Comparison of ENCODE assay signal across 4 worm cellular contexts in genomic region chrX:9081212-9081611, ce11.
TF ChIP-seq lines count a peak whose summit lies in the region.

No protein-coding gene starts in this region.

TF ChIP-seq in whole organism, L1 larva, 84 proteins besides CTCF, POLR2A, EP300 and RAD21:
- TF ChIP-seq lin-14 (GFP tag; optimal IDR thresholded peaks at IDR 0.05; lab: Kevin White, UChicago), result peak; percentile 11
- no peak for TF ChIP-seq mef-2 (tag; optimal IDR thresholded peaks at IDR 0.05; lab: Kevin White, UChicago)
- TF ChIP-seq elt-2 (tag; optimal IDR thresholded peaks at IDR 0.05; lab: Kevin White, UChicago), result peak; percentile 49

TF ChIP-seq in whole organism, L2 larva, 48 proteins besides CTCF, POLR2A, EP300 and RAD21:
- TF ChIP-seq fos-1 (tag; optimal IDR thresholded peaks at IDR 0.05; lab: Kevin White, UChicago) (peak; percentile 40), lsy-2 (tag; optimal IDR thresholded peaks at IDR 0.05; lab: Kevin White, UChicago) (no peak)

TF ChIP-seq in whole organism, L3 larva, 47 proteins besides CTCF, POLR2A, EP300 and RAD21:
- TF ChIP-seq elt-2 (tag; optimal IDR thresholded peaks at IDR 0.05; lab: Kevin White, UChicago) (peak; percentile 17), daf-12 (tag; optimal IDR thresholded peaks at IDR 0.05; lab: Kevin White, UChicago) (no peak), pqm-1 (tag; optimal IDR thresholded peaks at IDR 0.05; lab: Kevin White, UChicago) (peak; percentile 65)

TF ChIP-seq in whole organism, L4 larva, 104 proteins besides CTCF, POLR2A, EP300 and RAD21:
- peak; percentile 54 for TF ChIP-seq pqm-1 (tag; optimal IDR thresholded peaks at IDR 0.05; lab: Kevin White, UChicago)
- TF ChIP-seq lir-3 (tag; optimal IDR thresholded peaks at IDR 0.05; lab: Kevin White, UChicago), result no peak
- no peak for TF ChIP-seq snpc-1.2 (GFP tag; IDR thresholded peaks at IDR 0.05; lab: Robert Waterston, UW)
- no peak for TF ChIP-seq F44E2.7 (GFP tag; IDR thresholded peaks at IDR 0.05; lab: Robert Waterston, UW)
- no peak for TF ChIP-seq daf-16 (GFP tag; optimal IDR thresholded peaks at IDR 0.05; lab: Kevin White, UChicago)
- peak; percentile 28 for TF ChIP-seq daf-16 (tag; optimal IDR thresholded peaks at IDR 0.05; lab: Kevin White, UChicago)
- peak; percentile 31 for TF ChIP-seq nhr-28 (tag; optimal IDR thresholded peaks at IDR 0.05; lab: Kevin White, UChicago)
TF ChIP-seq in whole organism, L4 larva: peak in this region for 3.

Comparison
In these comparisons a context has a peak if more than half of its experiments do, and no peak if none do; other contexts are left out.
1. Of the 29 proteins assayed by ChIP-seq in both whole organism, L4 larva and whole organism, L1 larva: peak only in whole organism, L4 larva: nhr-28 and pqm-1; only in whole organism, L1 larva: none; in both: none; in neither: 27.